Fruit fly (Drosophila melanogaster) whole organism, embryonic: Measurements from ENCODE around the gene CG4953.

ENCODE experiments used
- CG15479 ChIP-seq: fragments of 200-800 bp; sonication (Bioruptor generic); optimal IDR thresholded peaks from 3 replicates; lab custom pipeline; 2019; ENCODE audit warnings: missing biosample characterization, mild to moderate bottlenecking, missing genetic modification characterization, moderate library complexity
- CG32767 ChIP-seq: fragments of 200-800 bp; sonication (Bioruptor generic); IDR thresholded peaks from 2 replicates; pipeline ENCODE4 v1.3.6; 2022; ENCODE audit warnings: missing biosample characterization, missing genetic modification characterization

dm6 chr2L:10299810-10300147 is 33.3 kb downstream of the CG4953 start, which contains the start of gene CYLD:
- TF ChIP-seq CG15479 (GFP tag; lab: Kevin White, UChicago): no peak
- TF ChIP-seq CG32767: no peak
